Worm (Caenorhabditis elegans) whole organism, L3 larva: ENCODE data around the gene T21H3.5.
A peak's percentile ranks its signal among the peaks of the same experiment; 100 is the strongest.

Experiments
- R02D3.7 ChIP-seq: fragments of 150-350 bp; optimal IDR thresholded peaks from 2 replicates; lab custom pipeline; 2014; ENCODE audit warnings: missing biosample characterization, missing genetic modification characterization
- ama-1 ChIP-seq: fragments of 150-350 bp; optimal IDR thresholded peaks from 2 replicates; lab custom pipeline; 2018
- ceh-16 ChIP-seq: sonication (generic microtip); optimal IDR thresholded peaks from 2 replicates; lab custom pipeline; 2017; ENCODE audit warnings: missing biosample characterization, missing genetic modification characterization
- ceh-28 ChIP-seq: fragments of 150-350 bp; optimal IDR thresholded peaks from 2 replicates; lab custom pipeline; 2014; ENCODE audit warnings: missing biosample characterization, missing genetic modification reagents, missing genetic modification characterization
- ceh-82 ChIP-seq: fragments of 150-350 bp; optimal IDR thresholded peaks from 2 replicates; lab custom pipeline; 2014; ENCODE audit warnings: missing biosample characterization, missing genetic modification characterization
- ceh-9 ChIP-seq: sonication (generic microtip); optimal IDR thresholded peaks from 2 replicates; lab custom pipeline; 2018; ENCODE audit warnings: missing biosample characterization, missing genetic modification characterization
- egl-27 ChIP-seq: sonication (generic microtip); optimal IDR thresholded peaks from 4 replicates; lab custom pipeline; 2017; ENCODE audit warnings: missing biosample characterization, missing genetic modification reagents, missing genetic modification characterization
- egl-5 ChIP-seq: fragments of 150-350 bp; optimal IDR thresholded peaks from 2 replicates; lab custom pipeline; 2017; ENCODE audit warnings: missing biosample characterization, missing genetic modification reagents, missing genetic modification characterization, inconsistent platforms
- elt-1 ChIP-seq: fragments of 150-350 bp; optimal IDR thresholded peaks from 2 replicates; lab custom pipeline; 2014; ENCODE audit warnings: missing biosample characterization, missing genetic modification characterization
- elt-2 ChIP-seq: sonication (generic microtip); optimal IDR thresholded peaks from 2 replicates; lab custom pipeline; 2016; ENCODE audit warnings: missing genetic modification reagents, mild to moderate bottlenecking, missing genetic modification characterization, missing compliant biosample characterization
- elt-3 ChIP-seq, 3 experiments: fragments of 150-350 bp in 1 of 3; sonication (generic microtip) in 2 of 3; optimal IDR thresholded peaks; 2 replicates in 2 of 3; 4 replicates in 1 of 3; lab custom pipeline; 2014 to 2017; ENCODE audit warnings: missing biosample characterization in 3 of 3, missing genetic modification characterization in 3 of 3
- eor-1 ChIP-seq, 2 experiments: fragments of 150-350 bp; optimal IDR thresholded peaks; 2 replicates each; lab custom pipeline; 2014 to 2018; ENCODE audit warnings: missing biosample characterization in 2 of 2, missing genetic modification characterization in 2 of 2
- fkh-10 ChIP-seq: sonication (generic microtip); optimal IDR thresholded peaks from 2 replicates; lab custom pipeline; 2017; ENCODE audit warnings: missing biosample characterization, missing genetic modification reagents, missing genetic modification characterization
- fkh-2 ChIP-seq: fragments of 150-350 bp; optimal IDR thresholded peaks from 2 replicates; lab custom pipeline; 2014; ENCODE audit warnings: missing biosample characterization, missing genetic modification reagents, missing genetic modification characterization
- fos-1 ChIP-seq: fragments of 150-350 bp; optimal IDR thresholded peaks from 2 replicates; lab custom pipeline; 2014; ENCODE audit warnings: missing biosample characterization, missing genetic modification characterization
- hmg-11 ChIP-seq: sonication (generic microtip); optimal IDR thresholded peaks from 2 replicates; lab custom pipeline; 2016; ENCODE audit warnings: missing genetic modification characterization, missing compliant biosample characterization
- jun-1 ChIP-seq: fragments of 150-350 bp; optimal IDR thresholded peaks from 2 replicates; lab custom pipeline; 2014; ENCODE audit warnings: missing biosample characterization, missing genetic modification reagents, missing genetic modification characterization
- lin-15B ChIP-seq: fragments of 150-350 bp; optimal IDR thresholded peaks from 2 replicates; lab custom pipeline; 2014; ENCODE audit warnings: missing biosample characterization, missing genetic modification characterization
- lin-39 ChIP-seq: fragments of 150-350 bp; optimal IDR thresholded peaks from 2 replicates; lab custom pipeline; 2018; ENCODE audit warnings: missing biosample characterization, missing genetic modification reagents, missing genetic modification characterization
- lsy-12 ChIP-seq: sonication (generic microtip); optimal IDR thresholded peaks from 2 replicates; lab custom pipeline; 2016; ENCODE audit warnings: mild to moderate bottlenecking, missing genetic modification characterization, missing compliant biosample characterization
- mdl-1 ChIP-seq: fragments of 150-350 bp; optimal IDR thresholded peaks from 2 replicates; lab custom pipeline; 2014; ENCODE audit warnings: missing biosample characterization, missing genetic modification characterization
- mml-1 ChIP-seq: fragments of 150-350 bp; sonication (generic microtip); optimal IDR thresholded peaks from 3 replicates; lab custom pipeline; 2014; ENCODE audit warnings: missing biosample characterization, missing genetic modification characterization
- nfya-1 ChIP-seq: sonication (generic microtip); optimal IDR thresholded peaks from 2 replicates; lab custom pipeline; 2017; ENCODE audit warnings: missing genetic modification characterization, mild to moderate bottlenecking, missing compliant biosample characterization, antibody characterized with exemption, moderate library complexity; ENCODE audit not compliant: insufficient read depth
- nhr-11 ChIP-seq: fragments of 150-350 bp; optimal IDR thresholded peaks from 2 replicates; lab custom pipeline; 2014; ENCODE audit warnings: missing biosample characterization, missing genetic modification characterization
- nhr-12 ChIP-seq: fragments of 150-350 bp; optimal IDR thresholded peaks from 2 replicates; lab custom pipeline; 2014; ENCODE audit warnings: missing biosample characterization, missing genetic modification characterization
- nhr-23 ChIP-seq: fragments of 150-350 bp; optimal IDR thresholded peaks from 2 replicates; lab custom pipeline; 2014; ENCODE audit warnings: missing biosample characterization, missing genetic modification reagents, missing genetic modification characterization
- nhr-237 ChIP-seq: fragments of 150-350 bp; optimal IDR thresholded peaks from 2 replicates; lab custom pipeline; 2014; ENCODE audit warnings: missing biosample characterization, missing genetic modification characterization
- nhr-25 ChIP-seq: sonication (generic microtip); optimal IDR thresholded peaks from 2 replicates; lab custom pipeline; 2017; ENCODE audit warnings: missing biosample characterization, missing genetic modification characterization
- nhr-28 ChIP-seq: fragments of 150-350 bp; optimal IDR thresholded peaks from 2 replicates; lab custom pipeline; 2014; ENCODE audit warnings: missing biosample characterization, missing genetic modification characterization
- nhr-43 ChIP-seq: sonication (generic microtip); optimal IDR thresholded peaks from 2 replicates; lab custom pipeline; 2016; ENCODE audit warnings: mild to moderate bottlenecking, missing genetic modification characterization, missing compliant biosample characterization; ENCODE audit not compliant: poor library complexity, severe bottlenecking
- nhr-67 ChIP-seq: fragments of 150-350 bp; optimal IDR thresholded peaks from 2 replicates; lab custom pipeline; 2014; ENCODE audit warnings: missing biosample characterization, missing genetic modification characterization
- nhr-77 ChIP-seq: fragments of 150-350 bp; optimal IDR thresholded peaks from 2 replicates; lab custom pipeline; 2014; ENCODE audit warnings: missing biosample characterization, missing genetic modification characterization
- pha-4 ChIP-seq: fragments of 150-350 bp; optimal IDR thresholded peaks from 2 replicates; lab custom pipeline; 2014; ENCODE audit warnings: missing biosample characterization, missing genetic modification reagents, missing genetic modification characterization
- pqm-1 ChIP-seq: fragments of 150-350 bp; optimal IDR thresholded peaks from 2 replicates; lab custom pipeline; 2017; ENCODE audit warnings: missing biosample characterization, missing genetic modification characterization, inconsistent platforms
- skn-1 ChIP-seq: fragments of 150-350 bp; optimal IDR thresholded peaks from 2 replicates; lab custom pipeline; 2014; ENCODE audit warnings: missing biosample characterization, missing genetic modification characterization
- snpc-4 ChIP-seq: fragments of 150-350 bp; optimal IDR thresholded peaks from 2 replicates; lab custom pipeline; 2014; ENCODE audit warnings: missing biosample characterization, missing genetic modification characterization
- tbx-2 ChIP-seq: sonication (generic microtip); optimal IDR thresholded peaks from 2 replicates; lab custom pipeline; 2016; ENCODE audit warnings: mild to moderate bottlenecking, missing genetic modification characterization, missing compliant biosample characterization
- unc-39 ChIP-seq: sonication (generic microtip); optimal IDR thresholded peaks from 4 replicates; lab custom pipeline; 2017; ENCODE audit warnings: missing biosample characterization, missing genetic modification characterization
- zag-1 ChIP-seq: fragments of 150-350 bp; optimal IDR thresholded peaks from 2 replicates; lab custom pipeline; 2014; ENCODE audit warnings: missing biosample characterization, missing genetic modification characterization
- ztf-4 ChIP-seq: fragments of 150-350 bp; optimal IDR thresholded peaks from 2 replicates; lab custom pipeline; 2014; ENCODE audit warnings: missing biosample characterization, missing genetic modification characterization

Gene T21H3.5

DNA sequence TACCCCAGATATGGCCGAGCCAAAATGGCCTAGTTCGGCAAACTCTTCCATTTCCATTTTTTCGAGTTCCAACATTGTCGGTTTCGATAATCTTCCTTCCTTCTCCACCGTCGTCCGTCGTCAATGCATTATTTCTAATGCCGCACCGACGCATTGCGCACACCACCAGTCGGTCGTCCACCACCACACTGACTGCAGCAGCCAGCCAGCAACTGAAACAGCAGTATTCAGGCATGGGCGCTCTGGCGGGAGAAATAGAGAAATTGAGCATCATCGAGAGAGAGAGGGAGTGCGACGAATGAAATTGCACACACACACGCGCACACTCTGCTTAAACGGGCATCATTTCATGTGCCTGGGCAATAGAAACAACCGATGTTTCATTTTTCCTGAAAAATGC lies 10.2 kb downstream of the T21H3.5 start:
- no peak for TF ChIP-seq unc-39 (tag; lab: Kevin White, UChicago)
- TF ChIP-seq nhr-23 (tag; lab: Kevin White, UChicago), result no peak
- no peak for TF ChIP-seq zag-1 (tag; lab: Kevin White, UChicago)
- TF ChIP-seq lin-39 (tag; lab: Kevin White, UChicago), result peak; percentile 85
- no peak for TF ChIP-seq nhr-77 (tag; lab: Kevin White, UChicago)
- no peak for TF ChIP-seq mml-1
- peak; percentile 52 for TF ChIP-seq snpc-4 (tag; lab: Kevin White, UChicago)
- TF ChIP-seq nhr-43 (tag; lab: Kevin White, UChicago), result no peak
- no peak for TF ChIP-seq ceh-9 (tag; lab: Kevin White, UChicago)
- peak; percentile 78 for TF ChIP-seq nfya-1 (tag; lab: Kevin White, UChicago)
- TF ChIP-seq ama-1 (lab: Kevin White, UChicago), result peak; percentile 59
- no peak for TF ChIP-seq fos-1 (tag; lab: Kevin White, UChicago)
- no peak for TF ChIP-seq R02D3.7 (tag; lab: Kevin White, UChicago)
- no peak for TF ChIP-seq ztf-4 (tag; lab: Kevin White, UChicago)
- peak; percentile 14 for TF ChIP-seq egl-27 (tag; lab: Kevin White, UChicago)
- TF ChIP-seq mdl-1 (tag; lab: Kevin White, UChicago), result peak; percentile 47
- no peak for TF ChIP-seq elt-1 (tag; lab: Kevin White, UChicago)
- TF ChIP-seq pqm-1 (tag; lab: Kevin White, UChicago), result peak; percentile 14
- TF ChIP-seq nhr-28 (tag; lab: Kevin White, UChicago), result no peak
- no peak for TF ChIP-seq nhr-67 (tag; lab: Kevin White, UChicago)
- peak; percentile 50 for TF ChIP-seq elt-2 (tag; lab: Kevin White, UChicago)
- no peak for TF ChIP-seq lsy-12
- TF ChIP-seq ceh-82 (tag; lab: Kevin White, UChicago), result no peak
- TF ChIP-seq nhr-25 (tag; lab: Kevin White, UChicago), result no peak
- TF ChIP-seq ceh-16 (tag; lab: Kevin White, UChicago), result no peak
- TF ChIP-seq lin-15B, result peak; percentile 35
- no peak for TF ChIP-seq hmg-11 (tag; lab: Kevin White, UChicago)
- no peak for TF ChIP-seq eor-1 (tag; optimal IDR thresholded peaks at IDR 0.05; lab: Kevin White, UChicago)
- no peak for TF ChIP-seq elt-3 (tag; optimal IDR thresholded peaks at IDR 0.05; lab: Kevin White, UChicago)
- no peak for TF ChIP-seq fkh-2
- no peak for TF ChIP-seq pha-4 (tag; lab: Kevin White, UChicago)
- TF ChIP-seq jun-1, result no peak
- TF ChIP-seq nhr-12, result no peak
- TF ChIP-seq fkh-10 (GFP tag; lab: Kevin White, UChicago), result no peak
- TF ChIP-seq egl-5, result no peak
- TF ChIP-seq tbx-2 (tag; lab: Kevin White, UChicago), result peak; percentile 27

DNA sequence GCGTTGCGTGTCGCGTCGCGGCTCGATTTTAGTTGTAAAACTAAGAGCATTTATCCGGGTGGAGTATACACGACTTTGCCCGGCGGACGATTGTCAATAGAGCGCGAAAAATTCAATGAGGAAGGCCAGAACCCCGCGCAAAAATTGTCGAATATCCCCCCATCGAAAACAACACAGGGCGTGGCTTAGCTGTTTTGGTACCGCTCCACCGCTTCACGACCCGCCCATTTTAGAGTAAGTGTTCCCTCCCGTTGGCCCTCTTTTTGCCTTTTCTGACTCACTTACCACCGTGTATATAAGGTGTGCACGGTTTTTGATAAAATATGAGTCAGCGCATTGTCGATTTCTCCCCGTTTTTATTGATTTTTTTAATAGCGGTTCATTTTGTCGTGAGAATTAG lies 10.7 kb downstream of the T21H3.5 start:
- TF ChIP-seq nhr-237, result no peak

DNA sequence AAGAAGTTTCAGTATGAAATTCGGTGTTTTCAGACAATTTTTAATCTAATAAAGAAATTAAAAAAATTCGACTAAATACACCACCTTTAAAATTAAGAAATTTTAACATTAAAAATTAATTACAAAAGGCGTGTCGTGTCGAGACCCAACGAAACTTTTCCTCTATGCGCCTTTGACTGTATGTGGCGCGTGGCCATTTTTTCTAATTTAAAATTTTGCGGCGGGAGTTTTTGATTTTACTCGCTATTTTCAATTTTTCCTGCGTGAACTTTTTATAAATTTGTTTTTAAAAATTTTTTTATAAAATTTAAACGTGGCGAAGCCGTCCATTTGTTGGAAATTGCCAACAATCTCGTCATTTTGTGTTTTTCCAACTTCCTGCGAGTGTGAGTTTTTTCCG lies 11.4 kb downstream of the T21H3.5 start:
- TF ChIP-seq fkh-10 (GFP tag; lab: Kevin White, UChicago) (no peak), tbx-2 (tag; lab: Kevin White, UChicago) (no peak), nhr-77 (tag; lab: Kevin White, UChicago) (no peak), skn-1 (tag; lab: Kevin White, UChicago) (no peak), zag-1 (tag; lab: Kevin White, UChicago) (no peak), lin-39 (tag; lab: Kevin White, UChicago) (no peak), egl-5 (no peak), lin-15B (no peak), pha-4 (tag; lab: Kevin White, UChicago) (no peak), elt-1 (tag; lab: Kevin White, UChicago) (no peak), snpc-4 (tag; lab: Kevin White, UChicago) (no peak), nhr-23 (tag; lab: Kevin White, UChicago) (no peak), nhr-43 (tag; lab: Kevin White, UChicago) (no peak), nhr-11 (tag; lab: Kevin White, UChicago) (no peak), ztf-4 (tag; lab: Kevin White, UChicago) (no peak), nhr-12 (no peak), ama-1 (lab: Kevin White, UChicago) (no peak), ceh-28 (tag; lab: Kevin White, UChicago) (no peak)
